Worm (Caenorhabditis elegans): ENCODE data around the gene fmil-1.

fmil-1 gene

DNA sequence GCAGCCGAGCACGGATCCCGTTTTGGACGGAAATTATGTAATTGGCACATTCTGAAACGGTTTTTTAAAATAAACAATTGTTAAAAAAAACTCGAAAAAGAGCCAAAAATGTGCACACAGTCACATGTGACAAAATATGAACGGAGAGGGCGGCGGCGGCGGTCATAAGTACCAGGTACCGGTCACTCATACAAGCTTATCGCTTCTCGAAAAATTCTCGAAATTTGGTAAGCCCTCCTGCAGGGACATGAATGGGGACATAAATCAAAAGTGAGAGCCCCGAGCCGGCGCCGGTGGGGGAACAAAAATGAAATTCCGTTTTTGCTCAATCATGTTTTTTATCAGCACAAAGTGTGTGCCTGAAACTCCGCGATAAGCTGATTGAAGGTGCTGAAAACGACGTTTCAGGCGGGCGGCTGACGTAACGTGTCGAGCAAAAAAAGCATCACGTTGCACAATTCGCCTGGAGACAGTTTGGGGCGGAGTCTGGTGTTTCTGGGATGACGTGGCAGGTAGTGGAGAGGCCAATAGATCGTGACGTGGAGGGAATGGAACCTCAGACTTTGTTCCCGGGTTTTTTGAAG lies 55.4 kb downstream of the fmil-1 start, which contains the start of gene ltah-1.2:
Gene ltah-1.2, minus strand, starts transcription at position 51 of the 584 bp plus-strand sequence.
- TF ChIP-seq elt-2 (tag; optimal IDR thresholded peaks at IDR 0.05) (peak; percentile 76), alr-1 (tag; optimal IDR thresholded peaks at IDR 0.05; ENCODE audit: borderline replicate concordance) (no peak), nhr-76 (tag; optimal IDR thresholded peaks at IDR 0.05) (no peak), vab-15 (tag; optimal IDR thresholded peaks at IDR 0.05) (no peak), zip-4 (GFP tag; optimal IDR thresholded peaks at IDR 0.05) (no peak), lin-15B (tag; optimal IDR thresholded peaks at IDR 0.05) (no peak), irx-1 (tag; optimal IDR thresholded peaks at IDR 0.05) (no peak), pax-3 (tag; optimal IDR thresholded peaks at IDR 0.05) (peak; percentile 11), efl-1 (optimal IDR thresholded peaks at IDR 0.05) (no peak), efl-1 (GFP tag; optimal IDR thresholded peaks at IDR 0.05 in 1 of 2) (peak in 1 of 2 experiments; percentile 15)

DNA sequence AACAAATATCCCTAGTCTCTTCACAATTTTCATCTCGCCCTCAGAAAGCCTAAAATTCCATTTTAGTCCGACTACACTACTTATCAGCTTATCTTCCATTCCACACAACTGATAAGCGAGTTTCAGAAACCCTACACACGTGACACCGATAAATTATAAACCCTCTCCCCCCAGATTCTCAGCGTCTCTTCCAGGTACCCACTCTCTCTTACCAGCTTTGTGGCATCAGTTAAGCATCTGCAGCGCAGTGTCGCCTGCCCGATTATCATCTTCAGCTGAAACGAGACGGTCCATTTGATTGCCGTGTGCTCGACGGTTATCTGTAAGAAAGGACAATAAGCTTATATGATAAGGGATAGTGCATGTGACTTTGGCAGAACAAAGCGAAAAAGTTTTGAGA lies 56.7 kb downstream of the fmil-1 start:
- TF ChIP-seq nhr-28 (tag; optimal IDR thresholded peaks at IDR 0.05) = no peak
- peak; percentile 25; the same call in 1 of the 2 replicates for TF ChIP-seq nhr-19 (GFP tag; conservative IDR thresholded peaks at IDR 0.05)
- TF ChIP-seq nhr-20 (tag; optimal IDR thresholded peaks at IDR 0.05) = peak; percentile 27
- TF ChIP-seq mdl-1 (tag; optimal IDR thresholded peaks at IDR 0.05) = peak in 1 of 2 experiments; percentile 53
- peak; percentile 53 for TF ChIP-seq nhr-71 (tag; optimal IDR thresholded peaks at IDR 0.05)
- TF ChIP-seq C04F5.9 (tag; optimal IDR thresholded peaks at IDR 0.05) = no peak
- peak in 1 of 2 experiments; percentile 69 for TF ChIP-seq lin-35 (GFP tag; optimal IDR thresholded peaks at IDR 0.05)
- no peak for TF ChIP-seq egl-27 (tag; optimal IDR thresholded peaks at IDR 0.05)
- TF ChIP-seq elt-2 (tag; optimal IDR thresholded peaks at IDR 0.05) = peak; percentile 99
- TF ChIP-seq efl-1 (optimal IDR thresholded peaks at IDR 0.05) = no peak
- peak in 1 of 2 experiments; percentile 74 for TF ChIP-seq efl-1 (GFP tag; optimal IDR thresholded peaks at IDR 0.05 in 1 of 2)
- TF ChIP-seq egl-13 (tag; optimal IDR thresholded peaks at IDR 0.05) = peak; percentile 1
- peak; percentile 57 for TF ChIP-seq nhr-90 (tag; optimal IDR thresholded peaks at IDR 0.05; ENCODE audit: poor library complexity)
- no peak for TF ChIP-seq ama-1 (optimal IDR thresholded peaks at IDR 0.05)
- no peak for TF ChIP-seq nhr-47 (tag; optimal IDR thresholded peaks at IDR 0.05)
- TF ChIP-seq rnt-1 (tag; optimal IDR thresholded peaks at IDR 0.05) = no peak
- TF ChIP-seq pqm-1 (tag; optimal IDR thresholded peaks at IDR 0.05) = peak; percentile 81
- TF ChIP-seq irx-1 (tag; optimal IDR thresholded peaks at IDR 0.05) = no peak
- TF ChIP-seq ceh-90 (tag; optimal IDR thresholded peaks at IDR 0.05) = no peak
- no peak for TF ChIP-seq tbx-2 (tag; optimal IDR thresholded peaks at IDR 0.05)
- TF ChIP-seq jun-1 (tag; optimal IDR thresholded peaks at IDR 0.05) = peak; percentile 34

DNA sequence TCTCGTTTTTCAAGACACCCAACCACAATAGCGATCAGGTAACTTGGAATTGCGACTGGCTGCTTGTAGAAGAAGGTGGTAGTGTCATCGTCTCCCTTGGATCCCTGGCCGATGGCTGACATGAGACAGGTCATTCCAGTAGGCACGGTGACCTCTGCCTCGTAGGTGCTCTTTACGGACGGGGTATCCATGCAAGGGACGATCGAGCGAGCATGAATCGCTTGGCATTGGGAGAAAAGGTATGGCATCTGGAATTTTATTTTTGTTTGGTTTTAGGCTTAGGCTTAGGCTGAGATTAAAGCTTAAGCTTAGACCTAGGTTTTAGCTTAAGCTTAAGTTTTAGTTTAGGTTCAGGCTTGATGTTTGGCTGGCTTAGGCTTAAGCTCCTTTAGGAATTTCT lies 57.5 kb downstream of the fmil-1 start:
- no peak for TF ChIP-seq vab-15 (tag; optimal IDR thresholded peaks at IDR 0.05)
- TF ChIP-seq tlp-1 (tag; optimal IDR thresholded peaks at IDR 0.05) = no peak
- TF ChIP-seq fos-1 (tag; optimal IDR thresholded peaks at IDR 0.05) = no peak
- TF ChIP-seq lin-14 (GFP tag; optimal IDR thresholded peaks at IDR 0.05) = no peak

Measured in whole organism, L1 larva.